Worm (Caenorhabditis elegans) whole organism, early embryonic: ENCODE results near the gene C23H3.5.

ENCODE experiments used
- F13C5.2 ChIP-seq: sonication (generic microtip); optimal IDR thresholded peaks from 2 replicates; lab custom pipeline; 2017; ENCODE audit warnings: mild to moderate bottlenecking, missing genetic modification characterization, inconsistent platforms, missing compliant biosample characterization
- aly-1 ChIP-seq: sonication (generic microtip); optimal IDR thresholded peaks from 2 replicates; lab custom pipeline; 2016; ENCODE audit warnings: missing genetic modification characterization, missing compliant biosample characterization
- ama-1 ChIP-seq: fragments of 150-350 bp; optimal IDR thresholded peaks from 2 replicates; lab custom pipeline; 2014
- ceh-13 ChIP-seq: fragments of 200-800 bp; sonication (Bioruptor generic); optimal IDR thresholded peaks from 2 replicates; lab custom pipeline; 2018; ENCODE audit warnings: mild to moderate bottlenecking, missing genetic modification characterization, missing compliant biosample characterization
- ceh-36 ChIP-seq: sonication (generic microtip); optimal IDR thresholded peaks from 2 replicates; lab custom pipeline; 2016; ENCODE audit warnings: missing genetic modification characterization, inconsistent platforms, missing compliant biosample characterization
- hmg-4 ChIP-seq: fragments of 200-800 bp; sonication (Bioruptor generic); optimal IDR thresholded peaks from 2 replicates; lab custom pipeline; 2018; ENCODE audit warnings: mild to moderate bottlenecking, missing genetic modification characterization, missing compliant biosample characterization
- hnd-1 ChIP-seq: sonication (generic microtip); optimal IDR thresholded peaks from 2 replicates; lab custom pipeline; 2016; ENCODE audit warnings: missing genetic modification characterization, missing compliant biosample characterization
- pes-1 ChIP-seq: fragments of 200-800 bp; sonication (Bioruptor generic); IDR thresholded peaks from 2 replicates; pipeline ENCODE4 v1.3.6; 2022; ENCODE audit warnings: missing genetic modification reagents, missing genetic modification characterization, missing compliant biosample characterization
- scrt-1 ChIP-seq: fragments of 200-800 bp; sonication (Bioruptor generic); IDR thresholded peaks from 2 replicates; pipeline ENCODE4 v1.3.6; 2022; ENCODE audit warnings: missing genetic modification characterization, missing compliant biosample characterization
- tbx-11 ChIP-seq: fragments of 200-800 bp; sonication (Bioruptor generic); IDR thresholded peaks from 2 replicates; pipeline ENCODE4 v1.3.6; 2022; ENCODE audit warnings: missing genetic modification characterization, missing compliant biosample characterization
- tra-4 ChIP-seq: sonication (generic microtip); optimal IDR thresholded peaks from 2 replicates; lab custom pipeline; 2017; ENCODE audit warnings: missing genetic modification characterization, missing compliant biosample characterization

ce11 chrII:73329-73728 is 25.9 kb downstream of the C23H3.5 start:
- TF ChIP-seq ama-1 (lab: Kevin White, UChicago) (no peak), ceh-13 (no peak), tra-4 (tag; lab: Kevin White, UChicago) (no peak), hnd-1 (no peak), scrt-1 (GFP tag; lab: Robert Waterston, UW) (no peak), ceh-36 (no peak), tbx-11 (GFP tag; lab: Robert Waterston, UW) (no peak), hmg-4 (no peak), pes-1 (no peak), aly-1 (tag; lab: Kevin White, UChicago) (no peak), F13C5.2 (tag; lab: Kevin White, UChicago) (no peak)
